Fruit fly (Drosophila melanogaster): ENCODE measurements around the gene CG10969.

Gene CG10969

DNA sequence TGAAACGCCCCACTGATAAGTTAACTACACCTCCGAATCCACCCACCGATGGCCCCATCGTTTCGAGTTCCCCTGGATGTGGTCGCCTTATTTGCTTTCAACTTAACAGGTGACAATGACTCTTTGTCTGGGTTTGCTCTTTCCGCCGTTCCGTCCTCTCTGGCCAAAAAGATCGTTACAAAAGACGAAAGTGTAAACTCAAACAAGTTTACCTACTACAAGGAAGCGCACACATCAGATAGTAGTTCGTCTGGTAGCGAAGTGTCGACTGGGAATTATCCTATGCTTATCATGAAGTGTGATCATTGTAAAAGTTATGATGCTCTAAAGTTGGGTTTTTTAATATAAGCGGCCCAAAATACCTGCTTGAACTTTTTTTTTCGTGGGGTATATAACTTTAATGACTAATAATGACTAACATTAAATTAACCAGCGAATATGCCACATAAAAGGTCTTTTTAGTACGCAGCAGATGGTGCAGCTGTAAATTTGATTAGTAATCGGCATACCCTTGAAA is 18.0 kb upstream of the CG10969 start (continued):
- peak; percentile 16 for TF ChIP-seq nmo (GFP tag; optimal IDR thresholded peaks at IDR 0.05)
- TF ChIP-seq pb (GFP tag; optimal IDR thresholded peaks at IDR 0.05), result no peak
- peak in 1 of 2 experiments; percentile 18 for TF ChIP-seq Hr51 (GFP tag; optimal IDR thresholded peaks at IDR 0.05)
- TF ChIP-seq grn (GFP tag; optimal IDR thresholded peaks at IDR 0.05), result peak; percentile 35
- TF ChIP-seq CG2120 (GFP tag; optimal IDR thresholded peaks at IDR 0.05), result peak; percentile 7
- TF ChIP-seq sug (tag; optimal IDR thresholded peaks at IDR 0.05), result peak; percentile 22
- TF ChIP-seq CG12071 (GFP tag; optimal IDR thresholded peaks at IDR 0.05), result peak; percentile 6
- peak in 1 of 3 experiments; percentile 16 for TF ChIP-seq lola (GFP tag; optimal IDR thresholded peaks at IDR 0.05)
- no peak for TF ChIP-seq CG10321 (GFP tag; IDR thresholded peaks at IDR 0.05)
- TF ChIP-seq D19B (GFP tag; optimal IDR thresholded peaks at IDR 0.05), result peak; percentile 87
- TF ChIP-seq nom (GFP tag; optimal IDR thresholded peaks at IDR 0.05), result peak; percentile 40
- peak; percentile 16 for TF ChIP-seq dmrt99B (tag; optimal IDR thresholded peaks at IDR 0.05)
- no peak for TF ChIP-seq CG8290 (GFP tag; optimal IDR thresholded peaks at IDR 0.05)
- TF ChIP-seq CG8290 (tag; optimal IDR thresholded peaks at IDR 0.05), result peak in 1 of 2 experiments; percentile 16
- peak; percentile 0 for TF ChIP-seq Abd-B (GFP tag; optimal IDR thresholded peaks at IDR 0.05)
- TF ChIP-seq CG15601 (tag; optimal IDR thresholded peaks at IDR 0.05), result peak; percentile 42
- TF ChIP-seq Sox100B (GFP tag; optimal IDR thresholded peaks at IDR 0.05), result peak; percentile 35
- no peak for TF ChIP-seq CG15073 (GFP tag; optimal IDR thresholded peaks at IDR 0.05)
- peak; percentile 7 for TF ChIP-seq CG30403 (GFP tag; optimal IDR thresholded peaks at IDR 0.05)
- peak; percentile 27 for TF ChIP-seq CG3407 (GFP tag; optimal IDR thresholded peaks at IDR 0.05)
- TF ChIP-seq Lim3 (GFP tag; IDR thresholded peaks at IDR 0.05), result no peak
- peak; percentile 33 for TF ChIP-seq lab (GFP tag; optimal IDR thresholded peaks at IDR 0.05)
- TF ChIP-seq lmd (GFP tag; IDR thresholded peaks at IDR 0.05), result 0 out of 2 replicates have a peak, but pooled peaks have one; percentile 20
- TF ChIP-seq cad (GFP tag; optimal IDR thresholded peaks at IDR 0.05), result no peak
- TF ChIP-seq bcd (GFP tag; optimal IDR thresholded peaks at IDR 0.05), result no peak
- TF ChIP-seq bsh (GFP tag; optimal IDR thresholded peaks at IDR 0.05), result peak; percentile 12 to 21
- TF ChIP-seq dpn (GFP tag; optimal IDR thresholded peaks at IDR 0.05), result peak in 1 of 2 experiments; percentile 3
- no peak for TF ChIP-seq Fer3 (tag; optimal IDR thresholded peaks at IDR 0.05)
- peak; percentile 5 for TF ChIP-seq CG1603 (tag; optimal IDR thresholded peaks at IDR 0.05)
- TF ChIP-seq vvl (GFP tag; IDR thresholded peaks at IDR 0.05), result no peak; the same call in 1 of the 2 replicates
- 0 out of 2 replicates have a peak, but pooled peaks have one; percentile 17 for TF ChIP-seq Ptx1 (GFP tag; IDR thresholded peaks at IDR 0.05)
- no peak for TF ChIP-seq cg (GFP tag; optimal IDR thresholded peaks at IDR 0.05)
- TF ChIP-seq CG12769 (tag; optimal IDR thresholded peaks at IDR 0.05), result peak; percentile 54
- TF ChIP-seq org-1 (GFP tag; optimal IDR thresholded peaks at IDR 0.05), result peak; percentile 5
- TF ChIP-seq CG14014 (GFP tag; IDR thresholded peaks at IDR 0.05), result no peak
- TF ChIP-seq chm (GFP tag; IDR thresholded peaks at IDR 0.05), result peak; percentile 20; the same call in 1 of the 2 replicates
- TF ChIP-seq CG17186 (GFP tag; optimal IDR thresholded peaks at IDR 0.05), result no peak
- 0 out of 3 replicates have a peak, but pooled peaks have one; percentile 35 for TF ChIP-seq ci (GFP tag; IDR thresholded peaks at IDR 0.05)
- no peak for TF ChIP-seq bab2 (GFP tag; optimal IDR thresholded peaks at IDR 0.05)
- TF ChIP-seq CG18262 (tag; optimal IDR thresholded peaks at IDR 0.05), result peak; percentile 35
- no peak for TF ChIP-seq CG7963 (GFP tag; IDR thresholded peaks at IDR 0.05; ENCODE audit: partially characterized antibody)
- peak; percentile 16 for TF ChIP-seq HLH54F (GFP tag; optimal IDR thresholded peaks at IDR 0.05)
- peak; percentile 5 for TF ChIP-seq tx (GFP tag; optimal IDR thresholded peaks at IDR 0.05)
- TF ChIP-seq CG18476 (GFP tag; optimal IDR thresholded peaks at IDR 0.05), result peak; percentile 15
- TF ChIP-seq unpg (GFP tag; optimal IDR thresholded peaks at IDR 0.05), result no peak
- peak; percentile 23 for TF ChIP-seq CG9727 (GFP tag; optimal IDR thresholded peaks at IDR 0.05)
- no peak for TF ChIP-seq HmgD (GFP tag; optimal IDR thresholded peaks at IDR 0.05)
- TF ChIP-seq Ets65A (GFP tag), result peak; percentile 88
- TF ChIP-seq CG13775 (GFP tag; optimal IDR thresholded peaks at IDR 0.05), result no peak
- peak; percentile 41 for TF ChIP-seq gem (tag; optimal IDR thresholded peaks at IDR 0.05)
